Worm (Caenorhabditis elegans): ENCODE data around the gene vep-2.
A peak's percentile ranks its signal among the peaks of the same experiment; 100 is the strongest.

The vep-2 gene

DNA sequence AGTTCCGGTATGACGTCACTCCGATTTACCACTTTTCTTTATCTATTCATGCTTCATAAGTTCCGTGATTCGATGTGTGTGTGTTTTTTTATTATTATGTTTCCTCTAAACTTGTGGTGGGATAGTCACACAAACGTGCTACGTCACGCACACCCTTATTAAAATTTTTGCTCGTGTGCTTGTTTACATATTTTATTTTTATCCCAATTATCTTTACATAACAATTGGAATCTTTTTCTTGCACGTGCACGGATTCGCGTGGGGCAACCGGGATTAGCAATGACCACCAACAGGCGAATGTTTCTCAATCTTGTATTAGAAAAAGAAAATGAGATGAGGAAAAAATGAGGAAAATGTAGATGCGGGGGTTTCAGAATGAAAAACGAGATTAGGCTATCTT lies 37.6 kb upstream of the vep-2 start:
- TF ChIP-seq nhr-47 (tag; optimal IDR thresholded peaks at IDR 0.05) (peak; percentile 62), egl-13 (tag; optimal IDR thresholded peaks at IDR 0.05) (peak; percentile 27), dsc-1 (tag; optimal IDR thresholded peaks at IDR 0.05) (peak; percentile 90), C34B4.2 (tag; optimal IDR thresholded peaks at IDR 0.05) (no peak), fkh-8 (tag; optimal IDR thresholded peaks at IDR 0.05) (peak; percentile 62), nhr-71 (tag; optimal IDR thresholded peaks at IDR 0.05) (peak; percentile 8), sox-4 (tag; optimal IDR thresholded peaks at IDR 0.05) (peak; percentile 33), mep-1 (tag; optimal IDR thresholded peaks at IDR 0.05) (no peak), pax-3 (tag; optimal IDR thresholded peaks at IDR 0.05) (peak; percentile 40), ceh-8 (GFP tag; optimal IDR thresholded peaks at IDR 0.05) (peak; percentile 8), unc-30 (tag; optimal IDR thresholded peaks at IDR 0.05) (no peak), blmp-1 (tag; optimal IDR thresholded peaks at IDR 0.05) (no peak), C16A3.4 (tag; optimal IDR thresholded peaks at IDR 0.05) (no peak)

ce11 chrX:3596303-3596772 lies 31.8 kb upstream of the vep-2 start, which contains the start of gene T27A10.6:
Gene T27A10.6 (minus strand): TSS chrX:3596353.
- TF ChIP-seq nhr-237 (tag; optimal IDR thresholded peaks at IDR 0.05) (no peak), efl-1 (optimal IDR thresholded peaks at IDR 0.05) (no peak), efl-1 (GFP tag; optimal IDR thresholded peaks at IDR 0.05 in 1 of 2) (peak in 1 of 2 experiments; percentile 45), blmp-1 (tag; optimal IDR thresholded peaks at IDR 0.05) (peak; percentile 89)

- TF ChIP-seq nhr-47 (tag; optimal IDR thresholded peaks at IDR 0.05) (no peak), egl-13 (tag; optimal IDR thresholded peaks at IDR 0.05) (no peak), nhr-85 (tag) (no peak), hlh-4 (tag; optimal IDR thresholded peaks at IDR 0.05) (no peak), blmp-1 (tag; optimal IDR thresholded peaks at IDR 0.05) (peak; percentile 97)
These were observed 31.1 kb upstream of the vep-2 start for ce11 chrX:3596967-3597366.

- TF ChIP-seq F16B12.6 (tag; optimal IDR thresholded peaks at IDR 0.05) (no peak), lin-14 (GFP tag; optimal IDR thresholded peaks at IDR 0.05) (peak; percentile 30), rnt-1 (tag; optimal IDR thresholded peaks at IDR 0.05) (peak; percentile 58), unc-130 (tag; optimal IDR thresholded peaks at IDR 0.05) (peak; percentile 30)
These were observed 28.3 kb upstream of the vep-2 start for ce11 chrX:3599860-3600259.

DNA sequence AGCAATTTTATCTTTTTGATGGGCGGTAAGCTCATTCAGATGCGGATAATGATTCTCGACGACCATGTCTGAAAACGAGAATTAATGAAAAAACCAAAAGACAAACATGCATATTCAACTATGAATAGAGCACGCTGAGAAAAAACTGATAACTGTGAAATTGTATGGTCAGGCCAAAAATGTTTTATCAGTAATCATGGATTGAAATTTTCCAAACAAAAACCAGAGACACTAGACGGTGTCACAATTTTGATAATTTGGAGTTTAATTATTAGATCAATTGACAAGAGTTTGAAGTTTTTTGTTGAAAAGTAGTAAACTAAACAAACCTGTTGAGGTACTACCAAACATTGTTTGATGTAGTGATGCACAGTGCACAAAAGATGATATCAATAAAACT lies 27.7 kb upstream of the vep-2 start, which contains the start of gene cgr-1:
TSS of gene cgr-1 (minus strand) at position 68 of the 400 bp plus-strand sequence.
- TF ChIP-seq nhr-237 (tag; optimal IDR thresholded peaks at IDR 0.05), result no peak
- peak; percentile 49 for TF ChIP-seq elt-2 (tag; optimal IDR thresholded peaks at IDR 0.05)

DNA sequence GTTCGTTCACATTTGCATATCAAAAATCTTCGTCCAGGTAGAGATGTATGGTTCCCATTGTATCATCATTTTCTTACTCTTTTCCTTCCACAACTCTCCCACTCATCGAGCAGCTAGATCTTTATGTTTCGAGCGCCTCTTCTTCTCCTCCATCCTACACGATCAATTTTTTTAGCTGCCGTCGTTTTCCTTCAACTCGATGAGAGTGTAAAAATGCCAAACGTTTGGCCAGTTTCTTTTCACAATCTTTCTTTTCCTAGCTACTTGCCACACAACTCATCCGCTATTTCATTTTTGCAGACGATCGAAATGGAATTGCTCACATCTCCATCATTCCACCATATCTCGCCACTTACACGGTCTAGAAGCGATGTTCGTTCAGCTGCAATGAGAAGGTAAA lies 26.6 kb upstream of the vep-2 start, which contains the start of gene C18B2.3:
TSS of gene C18B2.3 (plus strand) at position 301 of the 400 bp plus-strand sequence.
- TF ChIP-seq ztf-4 (tag; optimal IDR thresholded peaks at IDR 0.05), result no peak
- peak; percentile 12 for TF ChIP-seq lin-14 (GFP tag; optimal IDR thresholded peaks at IDR 0.05)
- TF ChIP-seq unc-30 (tag; optimal IDR thresholded peaks at IDR 0.05), result no peak
- TF ChIP-seq lin-15B (tag; optimal IDR thresholded peaks at IDR 0.05), result no peak
- TF ChIP-seq aha-1 (tag; optimal IDR thresholded peaks at IDR 0.05), result no peak
- TF ChIP-seq pag-3 (tag; optimal IDR thresholded peaks at IDR 0.05; ENCODE audit: borderline replicate concordance, insufficient read depth), result peak; percentile 39
- TF ChIP-seq nhr-85 (tag), result no peak
- TF ChIP-seq dsc-1 (tag; optimal IDR thresholded peaks at IDR 0.05), result peak; percentile 23
- TF ChIP-seq C34B4.2 (tag; optimal IDR thresholded peaks at IDR 0.05), result no peak
- no peak for TF ChIP-seq jun-1 (tag; optimal IDR thresholded peaks at IDR 0.05)
- no peak for TF ChIP-seq nhr-237 (tag; optimal IDR thresholded peaks at IDR 0.05)
- no peak for TF ChIP-seq zag-1 (tag; optimal IDR thresholded peaks at IDR 0.05)
- TF ChIP-seq rnt-1 (tag; optimal IDR thresholded peaks at IDR 0.05), result peak; percentile 20
- no peak for TF ChIP-seq skn-1 (tag; optimal IDR thresholded peaks at IDR 0.05)

- TF ChIP-seq nhr-19 (GFP tag; conservative IDR thresholded peaks at IDR 0.05), result 0 out of 2 replicates have a peak, but pooled peaks have one; percentile 8
- no peak for TF ChIP-seq egl-13 (tag; optimal IDR thresholded peaks at IDR 0.05)
- peak; percentile 55 for TF ChIP-seq lin-14 (GFP tag; optimal IDR thresholded peaks at IDR 0.05)
- no peak for TF ChIP-seq dpl-1 (GFP tag; optimal IDR thresholded peaks at IDR 0.05)
- no peak for TF ChIP-seq nhr-12 (tag; optimal IDR thresholded peaks at IDR 0.05)
- TF ChIP-seq nhr-71 (tag; optimal IDR thresholded peaks at IDR 0.05), result peak; percentile 48
- TF ChIP-seq rnt-1 (tag; optimal IDR thresholded peaks at IDR 0.05), result peak; percentile 54
These were observed 25.5 kb upstream of the vep-2 start for ce11 chrX:3602622-3603021.

All from whole organism, L1 larva.